Fruit fly (Drosophila melanogaster) whole organism, prepupa: ENCODE measurements around the gene RabX6.
A peak's percentile ranks its signal among the peaks of the same experiment; 100 is the strongest.

Experiments
- Blimp-1 ChIP-seq: fragments of 200-800 bp; sonication (Bioruptor generic); optimal IDR thresholded peaks from 3 replicates; lab custom pipeline; 2017; ENCODE audit warnings: missing biosample characterization, missing genetic modification characterization, mild to moderate bottlenecking, moderate library complexity, missing genetic modification reagents
- CG10669 ChIP-seq: fragments of 200-800 bp; sonication (Bioruptor generic); optimal IDR thresholded peaks from 3 replicates; lab custom pipeline; 2018; ENCODE audit warnings: missing biosample characterization, mild to moderate bottlenecking, missing genetic modification characterization, moderate library complexity
- CG15336 ChIP-seq: fragments of 200-800 bp; sonication (Bioruptor generic); IDR thresholded peaks from 2 replicates; pipeline ENCODE4 v1.3.6; 2022; ENCODE audit warnings: missing biosample characterization, missing genetic modification characterization
- CG1621 ChIP-seq: fragments of 200-800 bp; sonication (Bioruptor generic); optimal IDR thresholded peaks from 3 replicates; lab custom pipeline; 2018; ENCODE audit warnings: missing biosample characterization, mild to moderate bottlenecking, missing genetic modification characterization
- CG3032 ChIP-seq: fragments of 200-800 bp; optimal IDR thresholded peaks from 2 replicates; lab custom pipeline; 2019; ENCODE audit warnings: missing biosample characterization, mild to moderate bottlenecking, missing genetic modification characterization, moderate library complexity
- CG31627 ChIP-seq: fragments of 200-800 bp; sonication (Bioruptor generic); optimal IDR thresholded peaks from 3 replicates; lab custom pipeline; 2016; ENCODE audit warnings: missing biosample characterization, missing genetic modification characterization
- CG32006 ChIP-seq: fragments of 200-800 bp; sonication (Bioruptor generic); optimal IDR thresholded peaks from 3 replicates; lab custom pipeline; 2017; ENCODE audit warnings: missing biosample characterization, mild to moderate bottlenecking, missing genetic modification characterization
- CG3919 ChIP-seq: fragments of 200-800 bp; sonication (Bioruptor generic); optimal IDR thresholded peaks from 3 replicates; lab custom pipeline; 2016; ENCODE audit warnings: missing biosample characterization, missing genetic modification characterization
- CG6163 ChIP-seq: fragments of 200-800 bp; sonication (Bioruptor generic); IDR thresholded peaks from 3 replicates; pipeline ENCODE4 v1.3.6; 2022; ENCODE audit warnings: missing biosample characterization, missing genetic modification characterization
- CG6792 ChIP-seq: fragments of 200-800 bp; sonication (Bioruptor generic); optimal IDR thresholded peaks from 3 replicates; lab custom pipeline; 2016; ENCODE audit warnings: missing biosample characterization, missing genetic modification characterization
- CG6808 ChIP-seq: fragments of 200-800 bp; sonication (Bioruptor generic); optimal IDR thresholded peaks from 3 replicates; lab custom pipeline; 2017; ENCODE audit warnings: missing biosample characterization, missing genetic modification characterization, mild to moderate bottlenecking, moderate library complexity, missing genetic modification reagents
- CG6854 ChIP-seq: fragments of 200-800 bp; sonication (Bioruptor generic); optimal IDR thresholded peaks from 2 replicates; lab custom pipeline; 2017; ENCODE audit warnings: missing biosample characterization, mild to moderate bottlenecking, missing genetic modification characterization
- CG7368 ChIP-seq: fragments of 200-800 bp; sonication (Bioruptor generic); optimal IDR thresholded peaks from 3 replicates; lab custom pipeline; 2016; ENCODE audit warnings: missing biosample characterization, missing genetic modification characterization
- CG8119 ChIP-seq: fragments of 200-800 bp; sonication (Bioruptor generic); IDR thresholded peaks from 3 replicates; pipeline ENCODE4 v1.3.6; 2022; ENCODE audit warnings: missing biosample characterization, missing genetic modification characterization
- CG8319 ChIP-seq: fragments of 200-800 bp; sonication (Bioruptor generic); optimal IDR thresholded peaks from 3 replicates; lab custom pipeline; 2016; ENCODE audit warnings: missing biosample characterization, missing genetic modification characterization
- CG9139 ChIP-seq: fragments of 200-800 bp; sonication (Bioruptor generic); optimal IDR thresholded peaks from 3 replicates; lab custom pipeline; 2017; ENCODE audit warnings: missing biosample characterization, mild to moderate bottlenecking, missing genetic modification characterization
- Eip75B ChIP-seq: fragments of 200-800 bp; sonication (Bioruptor generic); optimal IDR thresholded peaks from 3 replicates; lab custom pipeline; 2016; ENCODE audit warnings: missing biosample characterization, missing genetic modification characterization
- Eip78C ChIP-seq: fragments of 200-800 bp; sonication (Bioruptor generic); peaks from one replicate; lab custom pipeline; 2016; ENCODE audit warnings: missing biosample characterization, missing genetic modification characterization
- Eip93F ChIP-seq: fragments of 200-800 bp; sonication (Bioruptor generic); optimal IDR thresholded peaks from 2 replicates; lab custom pipeline; 2016; ENCODE audit warnings: missing biosample characterization, mild to moderate bottlenecking, missing genetic modification characterization
- Ets21C ChIP-seq: fragments of 200-800 bp; sonication (Bioruptor generic); optimal IDR thresholded peaks from 3 replicates; lab custom pipeline; 2016; ENCODE audit warnings: missing biosample characterization, missing genetic modification characterization
- Ets96B ChIP-seq: fragments of 200-800 bp; optimal IDR thresholded peaks from 2 replicates; lab custom pipeline; 2019; ENCODE audit warnings: missing biosample characterization, mild to moderate bottlenecking, missing genetic modification characterization, moderate library complexity
- Gug ChIP-seq: fragments of 200-800 bp; sonication (Bioruptor generic); IDR thresholded peaks from 2 replicates; pipeline ENCODE4 v1.3.6; 2022; ENCODE audit warnings: missing biosample characterization, missing genetic modification characterization
- Hr39 ChIP-seq: fragments of 200-800 bp; sonication (Bioruptor generic); optimal IDR thresholded peaks from 2 replicates; lab custom pipeline; 2016; ENCODE audit warnings: missing biosample characterization, missing genetic modification characterization
- Hr4 ChIP-seq: fragments of 200-800 bp; sonication (Bioruptor generic); optimal IDR thresholded peaks from 3 replicates; lab custom pipeline; 2016; ENCODE audit warnings: missing biosample characterization, missing genetic modification characterization
- Met ChIP-seq: fragments of 200-800 bp; sonication (Bioruptor generic); optimal IDR thresholded peaks from 3 replicates; lab custom pipeline; 2016; ENCODE audit warnings: missing biosample characterization, missing genetic modification characterization
- OdsH ChIP-seq: fragments of 200-800 bp; sonication (Bioruptor generic); optimal IDR thresholded peaks from 3 replicates; lab custom pipeline; 2016; ENCODE audit warnings: missing biosample characterization, missing genetic modification characterization
- Smox ChIP-seq: fragments of 200-800 bp; sonication (Bioruptor generic); optimal IDR thresholded peaks from 3 replicates; lab custom pipeline; 2016; ENCODE audit warnings: missing biosample characterization, missing genetic modification characterization
- Sox102F ChIP-seq: fragments of 200-800 bp; sonication (Bioruptor generic); optimal IDR thresholded peaks from 2 replicates; lab custom pipeline; 2016; ENCODE audit warnings: missing biosample characterization, mild to moderate bottlenecking, missing genetic modification characterization
- Sox14 ChIP-seq: fragments of 200-800 bp; sonication (Bioruptor generic); optimal IDR thresholded peaks from 3 replicates; lab custom pipeline; 2016; ENCODE audit warnings: missing biosample characterization, missing genetic modification characterization
- Sox15 ChIP-seq: fragments of 200-800 bp; sonication (Bioruptor generic); optimal IDR thresholded peaks from 3 replicates; lab custom pipeline; 2016; ENCODE audit warnings: missing biosample characterization, missing genetic modification characterization
- achi ChIP-seq: fragments of 200-800 bp; sonication (Bioruptor generic); optimal IDR thresholded peaks from 3 replicates; lab custom pipeline; 2016; ENCODE audit warnings: missing biosample characterization, missing genetic modification characterization
- acj6 ChIP-seq: fragments of 200-800 bp; sonication (Bioruptor generic); optimal IDR thresholded peaks from 3 replicates; lab custom pipeline; 2016; ENCODE audit warnings: missing biosample characterization, missing genetic modification characterization
- cyc ChIP-seq: fragments of 200-800 bp; sonication (Bioruptor generic); optimal IDR thresholded peaks from 3 replicates; lab custom pipeline; 2016; ENCODE audit warnings: missing biosample characterization, missing genetic modification characterization
- dac ChIP-seq: fragments of 200-800 bp; sonication (Bioruptor generic); optimal IDR thresholded peaks from 2 replicates; lab custom pipeline; 2017; ENCODE audit warnings: missing biosample characterization, mild to moderate bottlenecking, missing genetic modification characterization
- dsx ChIP-seq: fragments of 200-800 bp; optimal IDR thresholded peaks from 3 replicates; lab custom pipeline; 2019; ENCODE audit warnings: missing biosample characterization, mild to moderate bottlenecking, missing genetic modification characterization, moderate library complexity; ENCODE audit not compliant: poor library complexity, severe bottlenecking
- esn ChIP-seq: fragments of 200-800 bp; sonication (Bioruptor generic); optimal IDR thresholded peaks from 2 replicates; lab custom pipeline; 2016; ENCODE audit warnings: missing biosample characterization, mild to moderate bottlenecking, missing genetic modification characterization, moderate library complexity
- fkh ChIP-seq: fragments of 200-800 bp; sonication (Bioruptor generic); optimal IDR thresholded peaks from 3 replicates; lab custom pipeline; 2017; ENCODE audit warnings: missing biosample characterization, mild to moderate bottlenecking, missing genetic modification characterization, moderate library complexity
- lz ChIP-seq: fragments of 200-800 bp; sonication (Bioruptor generic); optimal IDR thresholded peaks from 3 replicates; lab custom pipeline; 2016; ENCODE audit warnings: missing biosample characterization, missing genetic modification characterization
- net ChIP-seq: fragments of 200-800 bp; sonication (Bioruptor generic); optimal IDR thresholded peaks from 3 replicates; lab custom pipeline; 2016; ENCODE audit warnings: missing biosample characterization, missing genetic modification characterization
- salr ChIP-seq, 2 experiments: fragments of 200-800 bp; sonication (Bioruptor generic); optimal IDR thresholded peaks; 3 replicates each; lab custom pipeline; 2016 to 2018; ENCODE audit warnings: missing biosample characterization in 2 of 2, missing genetic modification characterization in 2 of 2, mild to moderate bottlenecking in 1 of 2
- spab ChIP-seq: fragments of 200-800 bp; sonication (Bioruptor generic); optimal IDR thresholded peaks from 2 replicates; lab custom pipeline; 2017; ENCODE audit warnings: missing biosample characterization, mild to moderate bottlenecking, missing genetic modification characterization, missing genetic modification reagents
- svp ChIP-seq: fragments of 200-800 bp; sonication (Bioruptor generic); peaks from one replicate; lab custom pipeline; 2016; ENCODE audit warnings: missing biosample characterization, missing genetic modification characterization
- topi ChIP-seq: fragments of 200-800 bp; sonication (Bioruptor generic); optimal IDR thresholded peaks from 3 replicates; lab custom pipeline; 2016; ENCODE audit warnings: missing biosample characterization, missing genetic modification characterization

The RabX6 gene

dm6 chr3L:727874-728273, 37.6 kb downstream of the RabX6 start (continued):
- TF ChIP-seq spab: peak; percentile 20
- TF ChIP-seq esn (GFP tag; lab: Kevin White, UChicago): peak; percentile 90
- peak; percentile 53 for TF ChIP-seq CG7368 (GFP tag; lab: Kevin White, UChicago)
- TF ChIP-seq fkh: no peak
- peak; percentile 89 for TF ChIP-seq topi (GFP tag; lab: Kevin White, UChicago)
- peak; percentile 49 for TF ChIP-seq net (GFP tag; lab: Kevin White, UChicago)
- peak; percentile 77 for TF ChIP-seq CG3919 (GFP tag; lab: Kevin White, UChicago)
- peak; percentile 83 for TF ChIP-seq Eip93F (GFP tag; lab: Kevin White, UChicago)
- TF ChIP-seq CG3032 (tag; lab: Kevin White, UChicago): peak; percentile 39
- peak; percentile 42 for TF ChIP-seq Sox15 (GFP tag; lab: Kevin White, UChicago)
- no peak for TF ChIP-seq dac (GFP tag; lab: Kevin White, UChicago)
- peak; percentile 68 for TF ChIP-seq Eip75B (GFP tag; lab: Kevin White, UChicago)
- TF ChIP-seq Blimp-1 (GFP tag; lab: Kevin White, UChicago): peak; percentile 54
- TF ChIP-seq acj6 (GFP tag; lab: Kevin White, UChicago): peak; percentile 71
- TF ChIP-seq Ets96B: peak; percentile 26
- peak; percentile 62 for TF ChIP-seq achi (GFP tag; lab: Kevin White, UChicago)
- TF ChIP-seq Hr4: no peak
- peak; percentile 29 for TF ChIP-seq CG8319
- no peak for TF ChIP-seq CG8119 (GFP tag; lab: Robert Waterston, UW)
- peak; percentile 91 for TF ChIP-seq cyc (GFP tag; lab: Kevin White, UChicago)
- TF ChIP-seq OdsH: peak; percentile 57
- peak; percentile 30 for TF ChIP-seq dsx (GFP tag; lab: Kevin White, UChicago)
- peak; percentile 92 for TF ChIP-seq Met (GFP tag; lab: Kevin White, UChicago)
- TF ChIP-seq CG6808 (GFP tag; lab: Kevin White, UChicago): no peak
- TF ChIP-seq salr (GFP tag; optimal IDR thresholded peaks at IDR 0.05; lab: Kevin White, UChicago): no peak
- TF ChIP-seq CG1621: peak; percentile 32
- peak; percentile 66; the same call in 2 of the 3 replicates for TF ChIP-seq CG6163 (GFP tag; lab: Robert Waterston, UW)
- no peak for TF ChIP-seq CG32006 (GFP tag; lab: Kevin White, UChicago)
- TF ChIP-seq CG10669 (GFP tag; lab: Kevin White, UChicago): peak; percentile 53
- peak; percentile 84 for TF ChIP-seq Ets21C (GFP tag; lab: Kevin White, UChicago)
- TF ChIP-seq CG15336 (GFP tag; lab: Robert Waterston, UW): no peak
- TF ChIP-seq Smox: peak; percentile 86
- TF ChIP-seq CG6792 (GFP tag; lab: Kevin White, UChicago): peak; percentile 78
- no peak for TF ChIP-seq Gug (GFP tag; lab: Robert Waterston, UW)
- TF ChIP-seq, all 60 proteins: peak for 40

dm6 chr3L:728579-728978, 38.3 kb downstream of the RabX6 start:
- peak; percentile 84 for TF ChIP-seq svp (GFP tag; lab: Kevin White, UChicago)
- peak; percentile 15 for TF ChIP-seq cyc (GFP tag; lab: Kevin White, UChicago)
- peak; percentile 56 for TF ChIP-seq Smox
- TF ChIP-seq CG32006 (GFP tag; lab: Kevin White, UChicago): no peak
- TF ChIP-seq topi (GFP tag; lab: Kevin White, UChicago): peak; percentile 48
- peak; percentile 57 for TF ChIP-seq Eip78C (GFP tag; lab: Kevin White, UChicago)
- peak; percentile 42 for TF ChIP-seq Hr39
- TF ChIP-seq Sox102F: peak; percentile 9
- no peak for TF ChIP-seq CG3032 (tag; lab: Kevin White, UChicago)
- TF ChIP-seq Ets21C (GFP tag; lab: Kevin White, UChicago): peak; percentile 30
- TF ChIP-seq Met (GFP tag; lab: Kevin White, UChicago): peak; percentile 60
- TF ChIP-seq esn (GFP tag; lab: Kevin White, UChicago): peak; percentile 54
- TF ChIP-seq CG6854: no peak
- peak; percentile 2 for TF ChIP-seq Blimp-1 (GFP tag; lab: Kevin White, UChicago)
- peak; percentile 27 for TF ChIP-seq Sox14 (GFP tag; lab: Kevin White, UChicago)
- TF ChIP-seq CG9139 (GFP tag; lab: Kevin White, UChicago): no peak
- TF ChIP-seq lz (GFP tag; lab: Kevin White, UChicago): peak; percentile 37
- peak; percentile 50 for TF ChIP-seq CG31627 (GFP tag; lab: Kevin White, UChicago)
